Fruit fly (Drosophila melanogaster): ENCODE data around the gene wake.

- no peak for TF ChIP-seq Sin3A (optimal IDR thresholded peaks at IDR 0.05)
- no peak for TF ChIP-seq ttk (optimal IDR thresholded peaks at IDR 0.05)
- no peak for TF ChIP-seq h (optimal IDR thresholded peaks at IDR 0.05)
These were observed 12.7 kb upstream of the wake start for dm6 chr3R:22626842-22627392.

Measured in Kc167 (cell line).